Worm (Caenorhabditis elegans) whole organism, L1 larva: Measurements from ENCODE around the gene K03A1.4.

Source experiments
- C16A3.4 ChIP-seq: fragments of 150-350 bp; optimal IDR thresholded peaks from 2 replicates; lab custom pipeline; 2014; ENCODE audit warnings: missing biosample characterization, missing genetic modification characterization
- aly-2 ChIP-seq: fragments of 150-350 bp; optimal IDR thresholded peaks from 2 replicates; lab custom pipeline; 2014; ENCODE audit warnings: missing biosample characterization, missing genetic modification characterization
- ceh-82 ChIP-seq, 3 experiments: fragments of 150-350 bp in 1 of 3; sonication (generic microtip) in 2 of 3; optimal IDR thresholded peaks; 2 replicates each; lab custom pipeline; 2014 to 2017; ENCODE audit warnings: missing biosample characterization in 3 of 3, missing genetic modification characterization in 3 of 3
- ceh-88 ChIP-seq: fragments of 200-800 bp; sonication (Bioruptor generic); IDR thresholded peaks from 2 replicates; pipeline ENCODE4 v1.3.6; 2022; ENCODE audit warnings: missing genetic modification characterization, missing compliant biosample characterization
- ceh-90 ChIP-seq: sonication (generic microtip); optimal IDR thresholded peaks from 2 replicates; lab custom pipeline; 2016; ENCODE audit warnings: missing genetic modification characterization, missing compliant biosample characterization
- dpl-1 ChIP-seq, 3 experiments: fragments of 150-350 bp in 2 of 3; sonication (generic microtip) in 1 of 3; optimal IDR thresholded peaks; 2 replicates each; lab custom pipeline; 2014 to 2017; ENCODE audit warnings: missing biosample characterization in 3 of 3, missing genetic modification characterization in 3 of 3, missing genetic modification reagents in 3 of 3
- dsc-1 ChIP-seq: sonication (generic microtip); optimal IDR thresholded peaks from 2 replicates; lab custom pipeline; 2016; ENCODE audit warnings: mild to moderate bottlenecking, missing genetic modification characterization, missing compliant biosample characterization
- efl-1 ChIP-seq, 4 experiments: fragments of 150-350 bp; optimal IDR thresholded peaks in 3 of 4; peaks in 1 of 4; 1 replicate in 1 of 4; 2 replicates in 3 of 4; lab custom pipeline; 2014; ENCODE audit warnings: missing biosample characterization in 2 of 4, missing genetic modification characterization in 2 of 4, missing genetic modification reagents in 2 of 4
- efl-3 ChIP-seq: fragments of 200-800 bp; sonication (Bioruptor generic); optimal IDR thresholded peaks from 2 replicates; lab custom pipeline; 2018; ENCODE audit warnings: mild to moderate bottlenecking, missing genetic modification characterization, missing compliant biosample characterization
- egl-13 ChIP-seq: sonication (generic microtip); optimal IDR thresholded peaks from 2 replicates; lab custom pipeline; 2016; ENCODE audit warnings: missing genotype, missing genetic modification reagents, missing genetic modification characterization, missing compliant biosample characterization
- elt-2 ChIP-seq: sonication (generic microtip); optimal IDR thresholded peaks from 2 replicates; lab custom pipeline; 2016; ENCODE audit warnings: missing genetic modification characterization, mild to moderate bottlenecking, inconsistent platforms, missing compliant biosample characterization, missing genetic modification reagents
- fkh-10 ChIP-seq: sonication (generic microtip); optimal IDR thresholded peaks from 2 replicates; lab custom pipeline; 2017; ENCODE audit warnings: missing biosample characterization, missing genetic modification reagents, missing genetic modification characterization
- fkh-8 ChIP-seq: sonication (generic microtip); optimal IDR thresholded peaks from 2 replicates; lab custom pipeline; 2016; ENCODE audit warnings: mild to moderate bottlenecking, missing genetic modification characterization, missing compliant biosample characterization
- grh-1 ChIP-seq: fragments of 200-800 bp; sonication (Bioruptor generic); IDR thresholded peaks from 2 replicates; pipeline ENCODE4 v1.3.6; 2022; ENCODE audit warnings: missing genetic modification reagents, missing genetic modification characterization, missing compliant biosample characterization
- hlh-4 ChIP-seq: sonication (generic microtip); optimal IDR thresholded peaks from 2 replicates; lab custom pipeline; 2016; ENCODE audit warnings: mild to moderate bottlenecking, missing genetic modification characterization, missing compliant biosample characterization
- irx-1 ChIP-seq: sonication (generic microtip); optimal IDR thresholded peaks from 2 replicates; lab custom pipeline; 2016; ENCODE audit warnings: missing genetic modification characterization, missing compliant biosample characterization
- isw-1 ChIP-seq: fragments of 200-800 bp; sonication (Bioruptor generic); IDR thresholded peaks from 2 replicates; pipeline ENCODE4 v1.3.6; 2022; ENCODE audit warnings: missing genetic modification characterization, missing compliant biosample characterization
- lin-14 ChIP-seq: fragments of 200-800 bp; sonication (Bioruptor generic); optimal IDR thresholded peaks from 2 replicates; lab custom pipeline; 2018; ENCODE audit warnings: mild to moderate bottlenecking, missing genetic modification characterization, moderate library complexity, missing compliant biosample characterization
- lin-15B ChIP-seq: fragments of 150-350 bp; sonication (generic microtip); optimal IDR thresholded peaks from 3 replicates; lab custom pipeline; 2014; ENCODE audit warnings: missing biosample characterization, missing genetic modification characterization
- lin-35 ChIP-seq, 2 experiments: fragments of 150-350 bp; optimal IDR thresholded peaks; 2 replicates each; lab custom pipeline; 2014; ENCODE audit warnings: missing biosample characterization in 2 of 2, missing genetic modification characterization in 2 of 2, missing genetic modification reagents in 2 of 2
- lsy-2 ChIP-seq, 2 experiments: fragments of 150-350 bp; optimal IDR thresholded peaks; 2 replicates each; lab custom pipeline; 2014; ENCODE audit warnings: missing biosample characterization in 2 of 2, missing genetic modification characterization in 2 of 2
- mef-2 ChIP-seq: fragments of 150-350 bp; optimal IDR thresholded peaks from 2 replicates; lab custom pipeline; 2014; ENCODE audit warnings: missing biosample characterization, missing genetic modification characterization
- mep-1 ChIP-seq: fragments of 150-350 bp; optimal IDR thresholded peaks from 2 replicates; lab custom pipeline; 2014; ENCODE audit warnings: missing biosample characterization, missing genetic modification characterization
- nhr-11 ChIP-seq: fragments of 150-350 bp; optimal IDR thresholded peaks from 2 replicates; lab custom pipeline; 2014; ENCODE audit warnings: missing biosample characterization, missing genetic modification characterization
- nhr-20 ChIP-seq: sonication (generic microtip); optimal IDR thresholded peaks from 2 replicates; lab custom pipeline; 2016; ENCODE audit warnings: mild to moderate bottlenecking, missing genetic modification characterization, missing compliant biosample characterization
- nhr-47 ChIP-seq: sonication (generic microtip); optimal IDR thresholded peaks from 2 replicates; lab custom pipeline; 2016; ENCODE audit warnings: mild to moderate bottlenecking, missing genetic modification characterization, moderate library complexity, missing compliant biosample characterization
- nhr-71 ChIP-seq: sonication (generic microtip); optimal IDR thresholded peaks from 2 replicates; lab custom pipeline; 2016; ENCODE audit warnings: mild to moderate bottlenecking, missing genetic modification characterization, moderate library complexity, missing compliant biosample characterization
- nhr-76 ChIP-seq: sonication (generic microtip); optimal IDR thresholded peaks from 2 replicates; lab custom pipeline; 2017; ENCODE audit warnings: missing biosample characterization, missing genetic modification characterization
- nhr-77 ChIP-seq: fragments of 150-350 bp; optimal IDR thresholded peaks from 2 replicates; lab custom pipeline; 2014; ENCODE audit warnings: missing biosample characterization, missing genetic modification characterization
- nhr-90 ChIP-seq: sonication (generic microtip); optimal IDR thresholded peaks from 2 replicates; lab custom pipeline; 2016; ENCODE audit warnings: mild to moderate bottlenecking, missing genetic modification characterization, missing compliant biosample characterization; ENCODE audit not compliant: poor library complexity
- pag-3 ChIP-seq: sonication (generic microtip); optimal IDR thresholded peaks from 2 replicates; lab custom pipeline; 2017; ENCODE audit warnings: missing genetic modification characterization, mild to moderate bottlenecking, missing compliant biosample characterization, antibody characterized with exemption, borderline replicate concordance; ENCODE audit not compliant: insufficient read depth
- pax-3 ChIP-seq: fragments of 200-800 bp; sonication (Bioruptor generic); optimal IDR thresholded peaks from 2 replicates; lab custom pipeline; 2018; ENCODE audit warnings: mild to moderate bottlenecking, missing genetic modification characterization, moderate library complexity, missing compliant biosample characterization
- pqm-1 ChIP-seq: sonication (generic microtip); optimal IDR thresholded peaks from 3 replicates; lab custom pipeline; 2017; ENCODE audit warnings: missing biosample characterization, missing genetic modification characterization
- rnt-1 ChIP-seq: sonication (generic microtip); optimal IDR thresholded peaks from 2 replicates; lab custom pipeline; 2016; ENCODE audit warnings: mild to moderate bottlenecking, missing genetic modification characterization, moderate library complexity, missing compliant biosample characterization
- snpc-4 ChIP-seq: fragments of 150-350 bp; optimal IDR thresholded peaks from 2 replicates; lab custom pipeline; 2014; ENCODE audit warnings: missing biosample characterization, missing genetic modification characterization
- snu-23 ChIP-seq: sonication (generic microtip); optimal IDR thresholded peaks from 2 replicates; lab custom pipeline; 2016; ENCODE audit warnings: missing genetic modification characterization, missing compliant biosample characterization
- sox-4 ChIP-seq: sonication (generic microtip); optimal IDR thresholded peaks from 2 replicates; lab custom pipeline; 2016; ENCODE audit warnings: missing genetic modification characterization, missing compliant biosample characterization
- swsn-7 ChIP-seq: sonication (generic microtip); optimal IDR thresholded peaks from 2 replicates; lab custom pipeline; 2016; ENCODE audit warnings: missing genetic modification characterization, missing compliant biosample characterization
- tbx-2 ChIP-seq: sonication (generic microtip); optimal IDR thresholded peaks from 2 replicates; lab custom pipeline; 2016; ENCODE audit warnings: missing genetic modification characterization, missing compliant biosample characterization
- unc-86 ChIP-seq: sonication (generic microtip); optimal IDR thresholded peaks from 2 replicates; lab custom pipeline; 2016; ENCODE audit warnings: missing genetic modification characterization, missing compliant biosample characterization
- xbp-1 ChIP-seq: sonication (generic microtip); optimal IDR thresholded peaks from 2 replicates; lab custom pipeline; 2016; ENCODE audit warnings: missing genetic modification characterization, missing compliant biosample characterization
- zag-1 ChIP-seq: fragments of 150-350 bp; optimal IDR thresholded peaks from 2 replicates; lab custom pipeline; 2014; ENCODE audit warnings: missing biosample characterization, missing genetic modification characterization
- zip-4 ChIP-seq: fragments of 200-800 bp; sonication (Bioruptor generic); optimal IDR thresholded peaks from 2 replicates; lab custom pipeline; 2018; ENCODE audit warnings: mild to moderate bottlenecking, missing genetic modification characterization, moderate library complexity, missing compliant biosample characterization
- ztf-4 ChIP-seq: fragments of 150-350 bp; optimal IDR thresholded peaks from 2 replicates; lab custom pipeline; 2014; ENCODE audit warnings: missing biosample characterization, missing genetic modification characterization

K03A1.4 gene

DNA sequence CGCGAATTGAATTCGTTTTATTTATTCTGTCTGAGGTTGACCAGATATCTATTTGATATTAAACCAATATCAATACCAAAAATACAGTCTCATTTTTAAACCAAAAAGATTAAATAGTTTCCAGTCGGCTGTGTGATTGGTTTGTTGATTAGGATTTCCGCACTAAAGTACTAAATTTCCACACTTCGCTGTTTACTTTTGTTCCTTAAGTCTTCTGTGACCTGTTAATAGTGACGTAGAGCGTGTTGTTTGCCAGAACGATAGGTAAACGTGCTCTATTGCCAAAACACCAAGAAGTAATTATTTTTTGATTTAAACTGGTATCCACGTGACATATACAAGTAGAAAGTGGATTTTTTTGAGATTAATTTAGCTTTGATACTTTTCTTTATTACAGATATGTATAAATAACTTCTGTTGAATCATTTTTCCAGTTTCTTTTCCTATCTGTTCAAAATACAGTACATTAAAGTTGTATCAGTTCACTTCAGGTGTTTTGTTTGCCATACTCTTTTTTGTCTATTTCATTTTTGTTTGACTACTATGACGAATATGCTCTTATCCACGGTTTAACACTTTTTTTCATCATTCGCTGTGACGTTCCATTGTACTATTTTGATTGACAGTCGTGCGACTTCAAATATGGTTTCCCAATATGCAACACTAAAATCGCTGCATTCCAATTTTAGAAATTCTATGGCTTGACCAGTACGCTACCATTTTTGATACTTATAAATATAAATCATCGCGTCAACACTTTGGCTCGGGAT, 7.5 kb downstream of the K03A1.4 start:
- TF ChIP-seq efl-1 (optimal IDR thresholded peaks at IDR 0.05; lab: Kevin White, UChicago) (no peak), efl-1 (GFP tag; optimal IDR thresholded peaks at IDR 0.05 in 1 of 2; lab: Kevin White, UChicago) (peak in 1 of 2 experiments; percentile 27), lin-14 (GFP tag; lab: Kevin White, UChicago) (peak; percentile 31), irx-1 (tag; lab: Kevin White, UChicago) (peak; percentile 21), nhr-90 (tag; lab: Kevin White, UChicago) (no peak), pag-3 (tag; lab: Kevin White, UChicago) (no peak), nhr-77 (peak; percentile 18), lsy-2 (tag; optimal IDR thresholded peaks at IDR 0.05; lab: Kevin White, UChicago) (peak in 1 of 2 experiments; percentile 3), ztf-4 (tag; lab: Kevin White, UChicago) (no peak)

DNA sequence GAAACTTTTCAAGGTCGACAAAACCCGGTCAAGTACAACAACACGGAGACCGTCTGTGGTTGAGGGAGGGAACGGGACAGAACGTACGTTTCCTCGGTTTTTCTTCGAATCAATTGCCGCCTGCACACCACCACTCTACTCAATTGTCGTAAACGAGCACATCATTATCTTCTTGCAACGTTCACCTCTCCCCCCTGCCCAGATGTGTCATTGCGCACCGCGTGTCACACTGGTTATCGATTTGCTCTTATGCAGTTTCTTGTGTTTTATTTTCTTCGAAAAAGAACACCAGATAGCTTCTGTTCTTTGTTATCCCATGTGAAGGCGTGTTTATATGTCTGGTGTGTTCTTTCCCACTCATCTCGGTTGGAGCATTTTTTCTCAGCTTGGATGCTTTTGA, 9.0 kb downstream of the K03A1.4 start:
- TF ChIP-seq irx-1 (tag; lab: Kevin White, UChicago) (no peak), dsc-1 (no peak), lin-14 (GFP tag; lab: Kevin White, UChicago) (no peak), snpc-4 (no peak), hlh-4 (no peak), nhr-71 (tag; lab: Kevin White, UChicago) (no peak), mef-2 (no peak), ceh-82 (tag; optimal IDR thresholded peaks at IDR 0.05; lab: Kevin White, UChicago) (no peak), dpl-1 (GFP tag; optimal IDR thresholded peaks at IDR 0.05; lab: Kevin White, UChicago) (no peak), ceh-90 (tag; lab: Kevin White, UChicago) (no peak), C16A3.4 (tag; lab: Kevin White, UChicago) (no peak), unc-86 (no peak), rnt-1 (tag; lab: Kevin White, UChicago) (no peak), nhr-11 (no peak), fkh-10 (GFP tag; lab: Kevin White, UChicago) (no peak), ceh-88 (GFP tag; lab: Robert Waterston, UW) (no peak), nhr-47 (no peak), nhr-76 (tag; lab: Kevin White, UChicago) (no peak), grh-1 (GFP tag; lab: Robert Waterston, UW) (no peak)

DNA sequence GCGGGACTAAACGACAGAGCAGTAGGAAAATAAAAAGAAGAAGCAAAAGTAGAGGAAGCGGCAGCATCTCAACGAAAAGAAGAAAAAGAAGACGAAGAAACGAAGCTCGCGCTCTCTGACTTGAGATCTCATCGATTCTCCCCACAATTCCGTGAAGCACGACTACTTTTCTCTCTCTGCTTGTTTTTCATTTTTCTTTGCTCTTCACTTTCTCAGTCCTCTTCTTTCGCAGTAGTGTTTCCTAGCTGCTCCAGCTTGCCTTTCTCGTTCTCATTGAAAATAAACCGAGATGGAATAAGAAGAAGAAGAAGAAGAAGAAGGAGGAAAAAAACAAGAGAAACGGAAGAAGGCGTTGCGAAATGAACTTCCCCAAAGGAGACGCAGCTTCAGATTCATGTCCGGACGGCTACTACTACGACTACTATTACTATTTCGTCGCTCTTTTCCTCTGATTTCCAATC, 13.8 kb downstream of the K03A1.4 start:
- peak; percentile 59 for TF ChIP-seq nhr-47
- TF ChIP-seq pqm-1 (tag; lab: Kevin White, UChicago), result no peak
- peak; percentile 31 for TF ChIP-seq snu-23 (GFP tag; lab: Kevin White, UChicago)
- peak; percentile 16 to 63 for TF ChIP-seq lsy-2 (tag; optimal IDR thresholded peaks at IDR 0.05; lab: Kevin White, UChicago)
- no peak for TF ChIP-seq pax-3 (tag; lab: Kevin White, UChicago)
- no peak for TF ChIP-seq efl-3
- TF ChIP-seq nhr-71 (tag; lab: Kevin White, UChicago), result peak; percentile 62
- peak; percentile 70 for TF ChIP-seq zag-1
- peak; percentile 67 for TF ChIP-seq tbx-2 (tag; lab: Kevin White, UChicago)
- peak in 1 of 3 experiments; percentile 48 for TF ChIP-seq ceh-82 (tag; optimal IDR thresholded peaks at IDR 0.05; lab: Kevin White, UChicago)
- TF ChIP-seq isw-1 (GFP tag; lab: Robert Waterston, UW), result peak; percentile 33; the same call in 1 of the 2 replicates
- peak; percentile 94 for TF ChIP-seq lin-14 (GFP tag; lab: Kevin White, UChicago)
- TF ChIP-seq rnt-1 (tag; lab: Kevin White, UChicago), result peak; percentile 4
- TF ChIP-seq nhr-77, result peak; percentile 27
- peak in 1 of 2 experiments; percentile 4 for TF ChIP-seq lin-35 (GFP tag; optimal IDR thresholded peaks at IDR 0.05; lab: Kevin White, UChicago)
- TF ChIP-seq xbp-1 (tag; lab: Kevin White, UChicago), result peak; percentile 29
- TF ChIP-seq nhr-11, result no peak
- peak; percentile 44 for TF ChIP-seq dsc-1
- TF ChIP-seq elt-2 (tag; lab: Kevin White, UChicago), result no peak
- TF ChIP-seq swsn-7 (tag; lab: Kevin White, UChicago), result peak; percentile 48
- peak; percentile 76 for TF ChIP-seq unc-86
- TF ChIP-seq aly-2 (tag; lab: Kevin White, UChicago), result no peak
- peak; percentile 1 for TF ChIP-seq C16A3.4 (tag; lab: Kevin White, UChicago)
- peak; percentile 41 for TF ChIP-seq mep-1 (tag; lab: Kevin White, UChicago)
- TF ChIP-seq egl-13, result peak; percentile 63
- TF ChIP-seq zip-4 (GFP tag; lab: Kevin White, UChicago), result no peak
- peak; percentile 19 to 21 for TF ChIP-seq efl-1 (optimal IDR thresholded peaks at IDR 0.05; lab: Kevin White, UChicago)
- no peak for TF ChIP-seq efl-1 (GFP tag; optimal IDR thresholded peaks at IDR 0.05 in 1 of 2; lab: Kevin White, UChicago)
- TF ChIP-seq fkh-10 (GFP tag; lab: Kevin White, UChicago), result peak; percentile 96
- TF ChIP-seq lin-15B, result no peak
- no peak for TF ChIP-seq sox-4 (tag; lab: Kevin White, UChicago)
- peak; percentile 9 for TF ChIP-seq nhr-20 (tag; lab: Kevin White, UChicago)
- peak; percentile 70 for TF ChIP-seq fkh-8 (tag; lab: Kevin White, UChicago)
